Worm (Caenorhabditis elegans) whole organism, dauer: ENCODE measurements around the gene srj-44.

Experiments
- unc-62 ChIP-seq: sonication (generic microtip); optimal IDR thresholded peaks from 2 replicates; lab custom pipeline; 2017; ENCODE audit warnings: missing biosample characterization, missing genetic modification reagents, missing genetic modification characterization

The srj-44 gene

ce11 chrV:2870127-2870526 lies 24.5 kb upstream of the srj-44 start, which contains the start of gene srh-243:
TSS of gene srh-243 (plus strand) at chrV:2870427.
- no peak for TF ChIP-seq unc-62

- no peak for TF ChIP-seq unc-62
Observed at ce11 chrV:2869503-2869902, 23.8 kb upstream of the srj-44 start, which contains the start of gene srh-241. TSS of gene srh-241 (minus strand) at chrV:2869603.

- no peak for TF ChIP-seq unc-62
Observed at ce11 chrV:2864899-2865298, 19.2 kb upstream of the srj-44 start, which contains the start of gene srh-240. TSS of gene srh-240 (plus strand) at chrV:2865199.

DNA sequence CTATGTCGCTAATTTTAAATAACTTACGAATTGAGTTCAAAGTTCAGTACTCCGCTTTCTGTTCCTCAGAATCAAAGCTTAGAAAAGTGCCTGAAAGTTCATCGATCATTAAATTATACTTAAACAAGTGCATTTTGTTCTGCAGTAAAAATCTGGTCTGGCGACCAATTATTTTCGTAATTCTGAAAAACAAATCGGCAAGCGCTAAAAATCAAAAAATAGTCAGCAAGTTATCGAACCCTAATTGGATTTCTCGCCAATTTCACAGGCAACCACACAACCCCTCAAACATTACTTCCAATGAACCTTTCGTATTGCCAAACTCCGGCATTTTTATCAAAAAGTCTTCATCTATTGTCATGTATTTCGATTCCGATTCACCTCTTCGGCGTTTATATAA lies 17.4 kb upstream of the srj-44 start, which contains the start of gene srh-272:
Gene srh-272, plus strand, starts transcription at position 301 of the 400 bp plus-strand sequence.
- no peak for TF ChIP-seq unc-62

- TF ChIP-seq unc-62 = no peak
Observed at ce11 chrV:2861505-2861904, 15.8 kb upstream of the srj-44 start, which contains the start of gene srh-270. TSS of gene srh-270 (minus strand) at chrV:2861605.

DNA sequence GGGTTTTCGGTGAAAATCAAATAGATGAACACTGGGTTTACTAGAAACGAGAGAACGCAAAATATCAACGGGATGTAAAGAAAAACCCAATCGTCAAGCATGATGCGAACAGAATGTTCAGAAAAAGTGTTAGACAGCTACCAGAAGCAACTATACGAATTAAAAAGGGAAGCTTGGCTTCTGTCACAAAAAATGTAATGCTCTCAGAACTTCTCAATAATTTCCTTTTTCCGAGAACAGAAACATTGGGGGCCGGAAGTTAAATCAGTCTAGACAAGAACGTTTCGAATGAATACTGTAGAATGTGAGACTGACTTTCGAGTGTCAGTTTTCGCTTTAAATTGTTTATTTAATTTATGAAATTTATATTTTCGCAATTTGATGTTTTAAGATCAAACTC lies 14.1 kb upstream of the srj-44 start, which contains the start of gene srj-54:
Gene srj-54, minus strand, starts transcription at position 101 of the 400 bp plus-strand sequence.
- TF ChIP-seq unc-62 = no peak

ce11 chrV:2857842-2858241 lies 12.2 kb upstream of the srj-44 start, which contains the start of gene srj-55:
TSS of gene srj-55 (minus strand) at chrV:2857942.
- TF ChIP-seq unc-62 = no peak

DNA sequence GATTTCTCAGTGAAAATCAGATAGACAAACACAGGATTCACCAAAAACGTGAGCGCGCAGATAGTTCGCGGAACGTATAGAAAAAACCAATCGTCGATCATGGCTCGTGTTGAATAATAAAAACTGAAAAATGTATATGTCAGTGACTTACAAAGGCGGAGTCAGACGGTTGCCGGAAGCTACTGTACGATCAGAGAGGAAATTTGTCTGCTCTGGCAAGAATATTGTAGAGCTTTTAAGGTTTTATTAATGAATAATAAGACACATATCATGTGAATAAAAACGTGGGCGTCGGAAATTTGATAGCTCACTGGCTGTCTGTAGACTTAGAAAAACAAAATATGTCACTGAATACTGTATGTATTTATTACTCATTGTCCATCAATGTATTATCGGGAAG lies 9.8 kb upstream of the srj-44 start, which contains the start of gene srj-57:
Gene srj-57, minus strand, starts transcription at position 101 of the 400 bp plus-strand sequence.
- TF ChIP-seq unc-62 = no peak

DNA sequence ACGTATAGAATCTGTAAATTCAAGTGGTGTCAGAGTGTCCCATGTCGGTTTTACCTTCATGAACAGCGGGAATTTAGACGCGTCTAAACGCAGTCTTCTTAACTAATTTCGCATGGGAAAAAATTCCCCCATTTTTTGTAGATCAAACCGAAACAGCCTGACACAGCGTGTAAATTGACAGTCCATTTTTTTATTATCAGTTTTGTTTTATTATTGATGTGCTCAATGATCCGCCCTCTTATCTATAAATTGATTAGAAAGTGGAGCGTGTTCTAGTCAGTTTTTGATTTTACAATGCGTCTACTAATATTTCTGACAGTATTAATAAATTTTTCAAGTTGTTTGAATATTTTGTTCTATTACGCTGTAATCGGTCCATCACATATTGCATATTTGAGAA lies 3.4 kb upstream of the srj-44 start, which contains the start of gene ugt-53:
Gene ugt-53, plus strand, starts transcription at position 273 of the 400 bp plus-strand sequence.
- no peak for TF ChIP-seq unc-62

- TF ChIP-seq unc-62 = no peak
Observed at ce11 chrV:2848290-2848937, 2.7 kb upstream of the srj-44 start, which contains the start of gene srj-49. TSS of gene srj-49 (minus strand) at chrV:2848340.

DNA sequence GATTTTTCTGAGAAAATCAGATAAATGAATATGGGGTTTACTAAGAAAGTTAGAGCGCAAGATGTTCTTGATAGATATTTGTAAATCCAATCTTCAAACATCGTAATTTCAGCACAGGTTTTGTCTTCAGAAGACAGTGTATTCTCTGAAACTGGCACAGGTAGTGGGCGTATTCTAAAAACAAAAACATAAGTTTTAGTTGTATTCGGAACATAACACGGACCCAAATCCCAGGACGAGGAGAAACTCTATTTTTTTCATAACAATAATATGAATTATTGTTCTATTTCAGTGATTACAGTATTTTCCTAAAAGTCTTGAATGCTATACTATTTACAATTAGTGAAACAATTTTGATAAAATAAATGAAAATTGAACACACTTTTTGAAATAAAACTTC lies 9.2 kb downstream of the srj-44 start, which contains the start of gene srj-45:
Gene srj-45, minus strand, starts transcription at position 101 of the 400 bp plus-strand sequence.
- no peak for TF ChIP-seq unc-62

ce11 chrV:2832666-2833065 lies 13.0 kb downstream of the srj-44 start, which contains the start of gene srj-50:
TSS of gene srj-50 (plus strand) at chrV:2832966.
- no peak for TF ChIP-seq unc-62

ce11 chrV:2830817-2831216 lies 14.9 kb downstream of the srj-44 start, which contains the start of gene srw-2:
TSS of gene srw-2 (plus strand) at chrV:2830878.
- no peak for TF ChIP-seq unc-62

ce11 chrV:2826815-2827214 lies 18.9 kb downstream of the srj-44 start, which contains the start of gene T03D3.5:
TSS of gene T03D3.5 (minus strand) at chrV:2826835.
- TF ChIP-seq unc-62 = no peak

ce11 chrV:2825978-2826377 lies 19.7 kb downstream of the srj-44 start:
- no peak for TF ChIP-seq unc-62

DNA sequence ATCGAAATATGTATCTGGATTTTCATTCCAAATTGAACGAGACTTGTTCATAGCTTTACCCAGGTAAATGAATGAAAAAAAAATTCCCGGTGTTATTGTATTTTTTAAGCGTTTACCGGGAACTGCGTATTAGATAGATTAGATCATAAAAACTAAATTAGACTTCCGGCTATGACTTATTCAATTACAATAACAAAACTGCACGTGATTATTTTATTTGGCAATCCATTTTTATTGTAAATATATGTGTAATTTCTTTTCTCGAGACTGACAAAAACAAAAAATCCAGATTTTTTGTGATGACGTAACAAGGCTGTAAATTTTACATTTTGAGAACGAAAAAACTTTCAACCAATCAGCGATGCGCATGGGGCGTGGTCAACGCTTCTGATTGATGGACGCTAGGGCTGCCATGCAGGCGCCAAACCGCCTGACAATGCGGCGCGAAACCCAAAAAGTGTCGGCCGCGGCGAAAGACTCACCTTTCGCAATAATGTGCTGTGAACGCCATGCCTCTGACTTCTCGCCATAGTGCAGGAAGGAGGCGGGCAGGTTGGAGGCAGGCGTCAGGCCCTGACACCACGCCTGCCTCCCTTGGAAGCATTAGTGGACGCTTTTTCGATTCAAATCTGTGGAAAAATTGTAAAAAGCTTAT lies 23.9 kb downstream of the srj-44 start, which contains the start of gene srh-36:
Gene srh-36, minus strand, starts transcription at position 51 of the 655 bp plus-strand sequence.
- no peak for TF ChIP-seq unc-62

ce11 chrV:2818117-2818516 lies 27.6 kb downstream of the srj-44 start, which contains the start of gene srt-34:
TSS of gene srt-34 (minus strand) at chrV:2818217.
- no peak for TF ChIP-seq unc-62
